Worm (Caenorhabditis elegans) whole organism, L2 larva: ENCODE measurements around the gene asp-2.

Source experiments
- ama-1 ChIP-seq: fragments of 150-350 bp; optimal IDR thresholded peaks from 2 replicates; lab custom pipeline; 2018; ENCODE audit warnings: inconsistent platforms
- elt-3 ChIP-seq: sonication (generic microtip); optimal IDR thresholded peaks from 2 replicates; lab custom pipeline; 2017; ENCODE audit warnings: missing biosample characterization, missing genetic modification characterization
- lsy-2 ChIP-seq, 2 experiments: fragments of 150-350 bp in 1 of 2; sonication (generic microtip) in 1 of 2; optimal IDR thresholded peaks; 2 replicates each; lab custom pipeline; 2014 to 2017; ENCODE audit warnings: missing biosample characterization in 2 of 2, missing genetic modification characterization in 2 of 2
- ztf-11 ChIP-seq: sonication (generic microtip); optimal IDR thresholded peaks from 2 replicates; lab custom pipeline; 2017; ENCODE audit warnings: missing biosample characterization, missing genetic modification characterization

DNA sequence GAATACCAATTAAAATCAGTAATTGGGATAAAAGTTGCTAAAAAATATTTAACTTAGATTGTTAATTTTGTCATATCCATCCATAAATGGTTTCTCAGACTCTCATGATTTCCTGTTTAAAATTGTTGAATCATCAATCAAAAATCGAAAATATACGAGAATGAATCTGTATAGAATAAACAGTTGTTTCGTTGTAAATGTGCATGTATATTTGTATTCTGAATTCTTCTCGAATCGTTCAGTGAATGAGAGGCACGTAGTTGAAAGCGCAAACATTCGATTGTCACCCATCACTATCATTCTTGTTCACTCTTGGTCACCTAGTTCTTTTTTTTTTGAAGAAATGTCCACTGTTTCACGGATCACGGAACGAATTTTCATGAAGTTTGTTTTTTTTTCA, 47.1 kb downstream of the asp-2 start, which contains the start of gene ptd-2:
- TF ChIP-seq ztf-11: no peak
- TF ChIP-seq elt-3: no peak
- TF ChIP-seq lsy-2 (tag; optimal IDR thresholded peaks at IDR 0.05; lab: Kevin White, UChicago): no peak
- no peak for TF ChIP-seq ama-1
